Fruit fly (Drosophila melanogaster) whole organism, prepupa: Measurements from ENCODE around the gene CG32295.

Experiments
- CG10631 ChIP-seq: fragments of 200-800 bp; sonication (Bioruptor generic); optimal IDR thresholded peaks from 2 replicates; lab custom pipeline; 2016; ENCODE audit warnings: missing biosample characterization, missing genetic modification characterization
- CG10669 ChIP-seq: fragments of 200-800 bp; sonication (Bioruptor generic); optimal IDR thresholded peaks from 3 replicates; lab custom pipeline; 2018; ENCODE audit warnings: missing biosample characterization, mild to moderate bottlenecking, missing genetic modification characterization, moderate library complexity
- CG11294 ChIP-seq: fragments of 200-800 bp; sonication (Bioruptor generic); IDR thresholded peaks from 2 replicates; pipeline ENCODE4 v1.3.6; 2022; ENCODE audit warnings: missing biosample characterization, missing genetic modification characterization
- CG11762 ChIP-seq: fragments of 200-800 bp; sonication (Bioruptor generic); optimal IDR thresholded peaks from 3 replicates; lab custom pipeline; 2016; ENCODE audit warnings: missing biosample characterization, missing genetic modification characterization; ENCODE audit not compliant: insufficient read depth
- CG11902 ChIP-seq: fragments of 200-800 bp; sonication (Bioruptor generic); optimal IDR thresholded peaks from 3 replicates; lab custom pipeline; 2016; ENCODE audit warnings: missing biosample characterization, missing genetic modification characterization
- CG15336 ChIP-seq: fragments of 200-800 bp; sonication (Bioruptor generic); IDR thresholded peaks from 2 replicates; pipeline ENCODE4 v1.3.6; 2022; ENCODE audit warnings: missing biosample characterization, missing genetic modification characterization
- CG1621 ChIP-seq: fragments of 200-800 bp; sonication (Bioruptor generic); optimal IDR thresholded peaks from 3 replicates; lab custom pipeline; 2018; ENCODE audit warnings: missing biosample characterization, mild to moderate bottlenecking, missing genetic modification characterization
- CG16779 ChIP-seq: fragments of 200-800 bp; sonication (Bioruptor generic); optimal IDR thresholded peaks from 3 replicates; lab custom pipeline; 2017; ENCODE audit warnings: missing biosample characterization, mild to moderate bottlenecking, missing genetic modification characterization
- CG31627 ChIP-seq: fragments of 200-800 bp; sonication (Bioruptor generic); optimal IDR thresholded peaks from 3 replicates; lab custom pipeline; 2016; ENCODE audit warnings: missing biosample characterization, missing genetic modification characterization
- CG32006 ChIP-seq: fragments of 200-800 bp; sonication (Bioruptor generic); optimal IDR thresholded peaks from 3 replicates; lab custom pipeline; 2017; ENCODE audit warnings: missing biosample characterization, mild to moderate bottlenecking, missing genetic modification characterization
- CG34406 ChIP-seq: fragments of 200-800 bp; sonication (Bioruptor generic); optimal IDR thresholded peaks from 3 replicates; lab custom pipeline; 2016; ENCODE audit warnings: missing biosample characterization, missing genetic modification characterization
- CG4318 ChIP-seq: fragments of 200-800 bp; sonication (Bioruptor generic); optimal IDR thresholded peaks from 3 replicates; lab custom pipeline; 2017; ENCODE audit warnings: missing biosample characterization, mild to moderate bottlenecking, missing genetic modification characterization
- CG6163 ChIP-seq: fragments of 200-800 bp; sonication (Bioruptor generic); IDR thresholded peaks from 3 replicates; pipeline ENCODE4 v1.3.6; 2022; ENCODE audit warnings: missing biosample characterization, missing genetic modification characterization
- CG6276 ChIP-seq: fragments of 200-800 bp; sonication (Bioruptor generic); optimal IDR thresholded peaks from 2 replicates; lab custom pipeline; 2017; ENCODE audit warnings: missing biosample characterization, mild to moderate bottlenecking, missing genetic modification characterization
- CG6792 ChIP-seq: fragments of 200-800 bp; sonication (Bioruptor generic); optimal IDR thresholded peaks from 3 replicates; lab custom pipeline; 2016; ENCODE audit warnings: missing biosample characterization, missing genetic modification characterization
- CG6854 ChIP-seq: fragments of 200-800 bp; sonication (Bioruptor generic); optimal IDR thresholded peaks from 2 replicates; lab custom pipeline; 2017; ENCODE audit warnings: missing biosample characterization, mild to moderate bottlenecking, missing genetic modification characterization
- CG7368 ChIP-seq: fragments of 200-800 bp; sonication (Bioruptor generic); optimal IDR thresholded peaks from 3 replicates; lab custom pipeline; 2016; ENCODE audit warnings: missing biosample characterization, missing genetic modification characterization
- CG8119 ChIP-seq: fragments of 200-800 bp; sonication (Bioruptor generic); IDR thresholded peaks from 3 replicates; pipeline ENCODE4 v1.3.6; 2022; ENCODE audit warnings: missing biosample characterization, missing genetic modification characterization
- CG8319 ChIP-seq: fragments of 200-800 bp; sonication (Bioruptor generic); optimal IDR thresholded peaks from 3 replicates; lab custom pipeline; 2016; ENCODE audit warnings: missing biosample characterization, missing genetic modification characterization
- CG9139 ChIP-seq: fragments of 200-800 bp; sonication (Bioruptor generic); optimal IDR thresholded peaks from 3 replicates; lab custom pipeline; 2017; ENCODE audit warnings: missing biosample characterization, mild to moderate bottlenecking, missing genetic modification characterization
- Eip78C ChIP-seq: fragments of 200-800 bp; sonication (Bioruptor generic); peaks from one replicate; lab custom pipeline; 2016; ENCODE audit warnings: missing biosample characterization, missing genetic modification characterization
- Ets21C ChIP-seq: fragments of 200-800 bp; sonication (Bioruptor generic); optimal IDR thresholded peaks from 3 replicates; lab custom pipeline; 2016; ENCODE audit warnings: missing biosample characterization, missing genetic modification characterization
- Hr4 ChIP-seq: fragments of 200-800 bp; sonication (Bioruptor generic); optimal IDR thresholded peaks from 3 replicates; lab custom pipeline; 2016; ENCODE audit warnings: missing biosample characterization, missing genetic modification characterization
- Lpt ChIP-seq: fragments of 200-800 bp; sonication (Bioruptor generic); optimal IDR thresholded peaks from 3 replicates; lab custom pipeline; 2016; ENCODE audit warnings: missing biosample characterization, missing genetic modification characterization
- Met ChIP-seq: fragments of 200-800 bp; sonication (Bioruptor generic); optimal IDR thresholded peaks from 3 replicates; lab custom pipeline; 2016; ENCODE audit warnings: missing biosample characterization, missing genetic modification characterization
- OdsH ChIP-seq: fragments of 200-800 bp; sonication (Bioruptor generic); optimal IDR thresholded peaks from 3 replicates; lab custom pipeline; 2016; ENCODE audit warnings: missing biosample characterization, missing genetic modification characterization
- Smox ChIP-seq: fragments of 200-800 bp; sonication (Bioruptor generic); optimal IDR thresholded peaks from 3 replicates; lab custom pipeline; 2016; ENCODE audit warnings: missing biosample characterization, missing genetic modification characterization
- Sox102F ChIP-seq: fragments of 200-800 bp; sonication (Bioruptor generic); optimal IDR thresholded peaks from 2 replicates; lab custom pipeline; 2016; ENCODE audit warnings: missing biosample characterization, mild to moderate bottlenecking, missing genetic modification characterization
- Sox14 ChIP-seq: fragments of 200-800 bp; sonication (Bioruptor generic); optimal IDR thresholded peaks from 3 replicates; lab custom pipeline; 2016; ENCODE audit warnings: missing biosample characterization, missing genetic modification characterization
- Sox15 ChIP-seq: fragments of 200-800 bp; sonication (Bioruptor generic); optimal IDR thresholded peaks from 3 replicates; lab custom pipeline; 2016; ENCODE audit warnings: missing biosample characterization, missing genetic modification characterization
- achi ChIP-seq: fragments of 200-800 bp; sonication (Bioruptor generic); optimal IDR thresholded peaks from 3 replicates; lab custom pipeline; 2016; ENCODE audit warnings: missing biosample characterization, missing genetic modification characterization
- cyc ChIP-seq: fragments of 200-800 bp; sonication (Bioruptor generic); optimal IDR thresholded peaks from 3 replicates; lab custom pipeline; 2016; ENCODE audit warnings: missing biosample characterization, missing genetic modification characterization
- dac ChIP-seq: fragments of 200-800 bp; sonication (Bioruptor generic); optimal IDR thresholded peaks from 2 replicates; lab custom pipeline; 2017; ENCODE audit warnings: missing biosample characterization, mild to moderate bottlenecking, missing genetic modification characterization
- esn ChIP-seq: fragments of 200-800 bp; sonication (Bioruptor generic); optimal IDR thresholded peaks from 2 replicates; lab custom pipeline; 2016; ENCODE audit warnings: missing biosample characterization, mild to moderate bottlenecking, missing genetic modification characterization, moderate library complexity
- fkh ChIP-seq: fragments of 200-800 bp; sonication (Bioruptor generic); optimal IDR thresholded peaks from 3 replicates; lab custom pipeline; 2017; ENCODE audit warnings: missing biosample characterization, mild to moderate bottlenecking, missing genetic modification characterization, moderate library complexity
- salr ChIP-seq, 2 experiments: fragments of 200-800 bp; sonication (Bioruptor generic); optimal IDR thresholded peaks; 3 replicates each; lab custom pipeline; 2016 to 2018; ENCODE audit warnings: missing biosample characterization in 2 of 2, missing genetic modification characterization in 2 of 2, mild to moderate bottlenecking in 1 of 2
- spab ChIP-seq: fragments of 200-800 bp; sonication (Bioruptor generic); optimal IDR thresholded peaks from 2 replicates; lab custom pipeline; 2017; ENCODE audit warnings: missing biosample characterization, mild to moderate bottlenecking, missing genetic modification characterization, missing genetic modification reagents
- ss ChIP-seq, 2 experiments: fragments of 200-800 bp; sonication (Bioruptor generic); optimal IDR thresholded peaks; 2 replicates in 1 of 2; 3 replicates in 1 of 2; lab custom pipeline; 2017 to 2018; ENCODE audit warnings: mild to moderate bottlenecking in 2 of 2, missing biosample characterization in 2 of 2, missing genetic modification characterization in 2 of 2, moderate library complexity in 1 of 2
- topi ChIP-seq: fragments of 200-800 bp; sonication (Bioruptor generic); optimal IDR thresholded peaks from 3 replicates; lab custom pipeline; 2016; ENCODE audit warnings: missing biosample characterization, missing genetic modification characterization

CG32295 gene

DNA sequence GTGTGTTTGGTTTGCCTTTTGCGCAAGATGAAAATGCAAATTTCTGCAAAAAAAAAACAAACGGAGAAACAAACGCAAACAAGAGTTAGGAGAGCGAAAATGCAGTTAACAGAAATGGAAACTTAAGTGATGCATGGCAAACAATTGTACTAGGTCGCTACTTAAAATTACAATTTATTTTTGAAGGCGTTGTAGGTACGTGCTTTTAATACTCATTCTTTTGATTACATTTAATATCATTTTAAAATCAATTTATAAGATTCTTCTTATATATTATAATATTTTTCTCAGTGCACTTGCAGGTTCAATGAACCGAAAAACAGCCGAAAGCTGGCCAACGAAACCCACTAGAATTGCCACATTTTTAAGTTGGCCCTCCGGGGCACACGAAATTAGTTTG, 14.6 kb upstream of the CG32295 start (continued):
- TF ChIP-seq cyc (no peak), CG6854 (GFP tag; lab: Kevin White, UChicago) (no peak), Smox (GFP tag; lab: Kevin White, UChicago) (no peak), CG32006 (GFP tag; lab: Kevin White, UChicago) (peak; percentile 65), CG8119 (GFP tag; lab: Robert Waterston, UW) (peak; percentile 24; the same call in 1 of the 3 replicates), CG7368 (GFP tag; lab: Kevin White, UChicago) (no peak), CG1621 (tag; lab: Kevin White, UChicago) (no peak), Hr4 (GFP tag; lab: Kevin White, UChicago) (peak; percentile 50), CG4318 (GFP tag; lab: Kevin White, UChicago) (peak; percentile 46), CG9139 (GFP tag; lab: Kevin White, UChicago) (no peak), fkh (no peak), spab (GFP tag; lab: Kevin White, UChicago) (no peak), OdsH (GFP tag; lab: Kevin White, UChicago) (peak; percentile 11), CG6163 (0 out of 3 replicates have a peak, but pooled peaks have one; percentile 38), topi (no peak), CG11762 (GFP tag; lab: Kevin White, UChicago) (no peak), esn (GFP tag; lab: Kevin White, UChicago) (no peak), CG6276 (peak; percentile 11), Lpt (GFP tag; lab: Kevin White, UChicago) (peak; percentile 1), Ets21C (no peak)

DNA sequence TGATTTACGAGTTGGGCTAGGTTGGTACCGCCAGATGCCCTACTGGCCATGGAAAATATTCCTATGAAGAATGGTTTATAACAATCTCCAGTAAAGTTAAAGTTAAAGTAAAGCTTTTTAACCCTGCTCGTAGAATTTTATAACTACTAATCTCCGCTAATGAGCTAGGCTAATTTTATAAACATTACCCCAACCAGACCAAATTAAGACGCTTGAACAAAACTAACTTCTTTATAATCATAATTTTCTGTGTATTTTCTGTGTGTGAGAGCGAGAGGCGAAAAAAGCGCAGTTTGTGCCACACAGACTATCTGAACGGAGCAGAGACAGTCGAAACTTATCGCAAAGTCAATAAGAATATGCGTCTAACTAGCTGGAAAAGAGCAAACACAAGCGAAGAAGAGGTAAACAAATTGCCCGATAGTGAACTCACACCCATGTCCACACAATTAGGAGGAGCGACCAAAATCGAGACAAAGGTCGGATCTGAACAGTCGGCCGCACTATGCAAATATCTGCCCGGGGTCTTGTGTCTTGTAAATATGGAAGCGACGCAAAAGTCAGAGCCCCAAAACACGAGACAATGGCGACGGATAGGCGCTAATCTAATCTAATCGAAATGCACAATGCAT, 10.3 kb upstream of the CG32295 start:
- 0 out of 2 replicates have a peak, but pooled peaks have one; percentile 7 for TF ChIP-seq CG15336 (GFP tag; lab: Robert Waterston, UW)
- TF ChIP-seq CG6792 (GFP tag; lab: Kevin White, UChicago), result no peak
- no peak for TF ChIP-seq Ets21C
- TF ChIP-seq dac (GFP tag; lab: Kevin White, UChicago), result no peak
- no peak for TF ChIP-seq CG31627 (GFP tag; lab: Kevin White, UChicago)
- no peak for TF ChIP-seq Sox14 (GFP tag; lab: Kevin White, UChicago)
- no peak for TF ChIP-seq ss (GFP tag; optimal IDR thresholded peaks at IDR 0.05; lab: Kevin White, UChicago)
- TF ChIP-seq CG10669 (GFP tag; lab: Kevin White, UChicago), result no peak
- TF ChIP-seq Met (GFP tag; lab: Kevin White, UChicago), result no peak
- no peak for TF ChIP-seq CG11294 (GFP tag; lab: Robert Waterston, UW)
- no peak for TF ChIP-seq CG7368 (GFP tag; lab: Kevin White, UChicago)
- TF ChIP-seq CG34406 (GFP tag; lab: Kevin White, UChicago), result no peak
- peak; percentile 8 for TF ChIP-seq CG32006 (GFP tag; lab: Kevin White, UChicago)
- TF ChIP-seq Sox15 (GFP tag; lab: Kevin White, UChicago), result no peak
- TF ChIP-seq Eip78C (GFP tag; lab: Kevin White, UChicago), result peak; percentile 12
- no peak for TF ChIP-seq CG8319 (GFP tag; lab: Kevin White, UChicago)
- no peak for TF ChIP-seq Sox102F (GFP tag; lab: Kevin White, UChicago)
- no peak for TF ChIP-seq salr (GFP tag; optimal IDR thresholded peaks at IDR 0.05; lab: Kevin White, UChicago)
- no peak for TF ChIP-seq CG10631 (GFP tag; lab: Kevin White, UChicago)
- no peak for TF ChIP-seq Hr4 (GFP tag; lab: Kevin White, UChicago)
- no peak for TF ChIP-seq CG11902
- no peak for TF ChIP-seq CG9139 (GFP tag; lab: Kevin White, UChicago)
- TF ChIP-seq fkh, result peak; percentile 97
- TF ChIP-seq achi, result no peak
- no peak for TF ChIP-seq CG16779 (tag; lab: Kevin White, UChicago)
- TF ChIP-seq CG6163, result 0 out of 3 replicates have a peak, but pooled peaks have one; percentile 40
